Worm (Caenorhabditis elegans) whole organism, L2 larva: ENCODE results near the gene rom-1.

Source experiments
- C34F6.9 ChIP-seq: fragments of 150-350 bp; optimal IDR thresholded peaks from 2 replicates; lab custom pipeline; 2014; ENCODE audit warnings: missing biosample characterization, missing genetic modification characterization
- ZK546.5 ChIP-seq: sonication (generic microtip); optimal IDR thresholded peaks from 2 replicates; lab custom pipeline; 2017; ENCODE audit warnings: missing biosample characterization, missing genetic modification characterization
- alr-1 ChIP-seq: fragments of 150-350 bp; optimal IDR thresholded peaks from 2 replicates; lab custom pipeline; 2014; ENCODE audit warnings: missing biosample characterization, missing genetic modification characterization
- dmd-4 ChIP-seq: sonication (generic microtip); optimal IDR thresholded peaks from 2 replicates; lab custom pipeline; 2017; ENCODE audit warnings: missing biosample characterization, missing genetic modification characterization
- elt-1 ChIP-seq: fragments of 150-350 bp; optimal IDR thresholded peaks from 2 replicates; lab custom pipeline; 2014; ENCODE audit warnings: missing biosample characterization, missing genetic modification characterization
- lin-11 ChIP-seq: fragments of 150-350 bp; sonication (generic microtip); optimal IDR thresholded peaks from 2 replicates; lab custom pipeline; 2014; ENCODE audit warnings: missing biosample characterization, missing genetic modification characterization, inconsistent platforms, mixed read lengths
- mab-5 ChIP-seq: fragments of 150-350 bp; optimal IDR thresholded peaks from 2 replicates; lab custom pipeline; 2014; ENCODE audit warnings: missing biosample characterization, missing genetic modification characterization
- nhr-11 ChIP-seq: fragments of 150-350 bp; optimal IDR thresholded peaks from 2 replicates; lab custom pipeline; 2014; ENCODE audit warnings: missing biosample characterization, missing genetic modification characterization
- sem-4 ChIP-seq: fragments of 150-350 bp; optimal IDR thresholded peaks from 2 replicates; lab custom pipeline; 2014; ENCODE audit warnings: missing biosample characterization, missing genetic modification reagents, missing genetic modification characterization
- ztf-1 ChIP-seq: fragments of 200-800 bp; sonication (Bioruptor generic); conservative IDR thresholded peaks from 2 replicates; pipeline ENCODE4 v1.3.6; 2022; ENCODE audit warnings: missing genetic modification characterization, missing compliant biosample characterization

rom-1 gene

DNA sequence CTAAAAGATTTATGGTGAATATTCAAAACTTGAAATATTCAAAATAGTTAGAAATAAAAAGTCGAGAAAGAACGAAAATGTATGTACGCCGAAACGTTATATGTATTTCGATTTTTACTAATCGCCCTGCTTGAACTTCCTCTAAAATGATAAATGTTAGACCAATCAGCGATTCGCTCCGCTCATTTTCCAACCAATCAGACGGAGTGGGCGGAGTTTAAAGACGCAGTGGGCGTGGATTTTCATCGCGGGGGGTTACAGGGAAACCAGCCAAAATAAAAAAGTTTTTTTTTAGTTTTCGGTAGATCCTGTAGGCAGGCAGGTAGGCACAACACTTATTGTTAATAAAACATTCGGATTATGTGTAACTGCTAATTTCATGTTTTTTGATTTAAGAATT, 46.0 kb downstream of the rom-1 start:
- TF ChIP-seq nhr-11 (tag; lab: Kevin White, UChicago) (no peak), dmd-4 (tag; lab: Kevin White, UChicago) (no peak), ZK546.5 (tag; lab: Kevin White, UChicago) (no peak), lin-11 (tag; lab: Kevin White, UChicago) (no peak), C34F6.9 (tag; lab: Kevin White, UChicago) (no peak), sem-4 (no peak), elt-1 (tag; lab: Kevin White, UChicago) (no peak)
- TF ChIP-seq, all 48 proteins: peak for 0

DNA sequence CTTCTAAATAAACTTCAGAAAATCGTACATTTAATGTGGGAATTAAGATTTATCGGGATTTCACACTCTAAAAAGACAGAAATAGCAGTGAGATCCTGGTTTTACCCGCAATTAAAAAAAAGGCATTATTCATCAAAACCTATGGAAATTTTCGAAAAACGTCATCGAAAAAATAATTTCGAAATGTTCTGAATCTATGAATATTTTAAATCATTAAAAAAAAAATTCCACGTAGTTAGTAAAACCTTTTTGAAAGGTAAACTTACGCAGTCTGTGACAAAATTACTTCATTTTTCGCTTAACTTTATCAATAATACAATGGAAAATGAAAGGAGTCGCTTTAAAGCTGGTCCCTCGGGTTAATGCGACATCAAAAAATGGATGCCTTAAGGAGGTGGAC, 49.6 kb downstream of the rom-1 start, which contains the start of gene C26E6.1:
TSS of gene C26E6.1 (plus strand) at position 301 of the 400 bp plus-strand sequence.
- TF ChIP-seq elt-1 (tag; lab: Kevin White, UChicago) (no peak), alr-1 (tag; lab: Kevin White, UChicago) (no peak), ztf-1 (GFP tag; lab: Robert Waterston, UW) (no peak), mab-5 (tag; lab: Kevin White, UChicago) (no peak)
